Worm (Caenorhabditis elegans): ENCODE measurements around the gene era-1.

The era-1 gene

DNA sequence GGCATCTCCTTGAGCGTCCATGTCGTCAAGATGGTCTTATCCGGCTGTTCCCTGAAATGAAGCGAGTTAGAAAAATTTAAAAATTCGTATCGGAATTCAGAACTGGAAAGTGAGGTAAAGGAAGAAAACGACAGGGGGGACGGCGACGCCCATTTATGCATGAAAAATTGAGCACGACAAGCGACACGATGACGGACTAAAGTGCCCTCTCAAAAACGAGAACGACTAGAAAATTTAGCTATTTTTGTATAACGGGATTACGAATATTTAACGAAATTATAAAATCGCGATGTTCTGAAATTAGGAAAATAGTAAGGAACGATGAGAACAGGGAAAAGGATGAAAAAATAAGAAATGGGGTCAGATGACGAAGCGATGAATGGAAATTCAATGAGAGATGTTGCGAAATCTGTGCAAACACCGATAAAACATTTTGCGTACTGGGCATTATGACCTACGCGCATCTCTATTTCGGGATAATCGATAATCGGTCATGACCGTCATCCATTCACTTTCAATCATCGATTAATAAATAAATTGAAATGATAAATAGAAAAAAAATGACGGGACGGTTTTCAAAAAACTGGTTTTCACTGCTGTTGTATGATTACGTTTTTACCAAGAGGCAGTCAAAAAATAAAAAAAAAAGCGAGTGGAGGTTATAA is 46.3 kb upstream of the era-1 start, which contains the start of gene snb-1 (continued):
- TF ChIP-seq lin-13 (GFP tag; optimal IDR thresholded peaks at IDR 0.05) (peak; percentile 69), unc-62 (GFP tag; optimal IDR thresholded peaks at IDR 0.05 in 1 of 2) (peak in 1 of 2 experiments; percentile 95), unc-62 (tag; optimal IDR thresholded peaks at IDR 0.05) (no peak), nhr-41 (GFP tag; IDR thresholded peaks at IDR 0.05) (no peak), ama-1 (optimal IDR thresholded peaks at IDR 0.05) (peak; percentile 40), T20F7.1 (GFP tag; optimal IDR thresholded peaks at IDR 0.05) (peak; percentile 61), mes-2 (tag; optimal IDR thresholded peaks at IDR 0.05; ENCODE audit: poor library complexity, severe bottlenecking) (peak; percentile 70), F37D6.2 (tag; optimal IDR thresholded peaks at IDR 0.05) (peak; percentile 11), nhr-102 (tag; optimal IDR thresholded peaks at IDR 0.05) (peak; percentile 5), dmd-6 (GFP tag; IDR thresholded peaks at IDR 0.05) (peak; percentile 23; the same call in 1 of the 2 replicates), nhr-25 (tag; optimal IDR thresholded peaks at IDR 0.05; ENCODE audit: borderline replicate concordance, insufficient read depth) (peak; percentile 74)

DNA sequence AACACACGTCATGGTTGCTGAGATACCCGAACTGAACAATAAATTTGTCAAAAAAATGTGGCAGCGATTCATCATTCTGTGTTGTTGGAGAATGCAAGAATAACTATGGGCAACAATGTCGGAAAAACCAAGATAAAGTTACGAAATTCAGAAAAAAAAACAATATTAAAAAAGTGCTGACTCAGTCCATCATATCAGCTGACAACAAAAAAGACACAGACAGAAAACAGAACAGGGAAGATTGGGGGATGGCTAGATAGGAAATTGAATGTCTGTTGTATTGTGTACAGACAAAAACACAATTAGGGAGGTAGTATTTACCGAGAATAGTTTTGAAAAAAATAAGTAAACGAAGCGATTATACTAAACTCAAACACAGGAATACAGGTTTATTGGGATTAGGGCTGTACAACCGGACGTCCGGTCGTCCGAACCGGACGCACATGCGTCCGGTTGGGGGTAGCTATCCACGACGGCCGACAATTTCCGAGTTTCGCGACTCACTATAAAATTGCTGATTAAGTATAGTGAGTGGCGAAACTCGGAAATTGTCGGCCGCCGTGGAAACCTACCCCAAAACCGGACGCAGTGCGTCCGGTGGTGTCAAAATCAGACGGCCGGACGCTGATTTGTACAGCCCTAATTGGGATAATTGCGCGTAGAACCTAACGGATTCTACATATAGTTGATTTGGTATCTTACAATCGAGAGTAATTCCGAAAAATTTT is 45.2 kb upstream of the era-1 start:
- peak; percentile 14 for TF ChIP-seq hlh-11 (tag; optimal IDR thresholded peaks at IDR 0.05)
- TF ChIP-seq hlh-30 (tag; optimal IDR thresholded peaks at IDR 0.05; ENCODE audit: insufficient read depth), result peak; percentile 60
- TF ChIP-seq nhr-77 (tag; optimal IDR thresholded peaks at IDR 0.05), result no peak
- no peak for TF ChIP-seq set-16 (GFP tag; IDR thresholded peaks at IDR 0.05)
- no peak for TF ChIP-seq nhr-25 (tag; optimal IDR thresholded peaks at IDR 0.05; ENCODE audit: borderline replicate concordance, insufficient read depth)
- TF ChIP-seq dve-1 (tag; optimal IDR thresholded peaks at IDR 0.05; ENCODE audit: insufficient read depth), result peak; percentile 59
- TF ChIP-seq tag-97 (GFP tag; IDR thresholded peaks at IDR 0.05), result no peak
- TF ChIP-seq R02D3.7 (tag; optimal IDR thresholded peaks at IDR 0.05), result no peak
- no peak for TF ChIP-seq ZK337.2 (GFP tag; IDR thresholded peaks at IDR 0.05)
- TF ChIP-seq mes-2 (tag; optimal IDR thresholded peaks at IDR 0.05; ENCODE audit: poor library complexity, severe bottlenecking), result peak; percentile 1
- no peak for TF ChIP-seq daf-12 (tag; optimal IDR thresholded peaks at IDR 0.05)
- 0 out of 2 replicates have a peak, but pooled peaks have one; percentile 40 for TF ChIP-seq tra-1 (GFP tag; IDR thresholded peaks at IDR 0.05)
- TF ChIP-seq lsy-2 (tag; optimal IDR thresholded peaks at IDR 0.05), result no peak
- TF ChIP-seq unc-62 (GFP tag; optimal IDR thresholded peaks at IDR 0.05 in 1 of 2), result peak in 1 of 2 experiments; percentile 31
- no peak for TF ChIP-seq unc-62 (tag; optimal IDR thresholded peaks at IDR 0.05)
- TF ChIP-seq Y48G9A.11 (GFP tag; IDR thresholded peaks at IDR 0.05), result 0 out of 2 replicates have a peak, but pooled peaks have one; percentile 11
- peak; percentile 22 for TF ChIP-seq T20F7.1 (GFP tag; optimal IDR thresholded peaks at IDR 0.05)
- TF ChIP-seq nhr-28 (tag; optimal IDR thresholded peaks at IDR 0.05), result peak; percentile 22
- peak; percentile 40 for TF ChIP-seq snpc-4 (tag; optimal IDR thresholded peaks at IDR 0.05)
- TF ChIP-seq ceh-62 (tag; optimal IDR thresholded peaks at IDR 0.05), result no peak
- no peak for TF ChIP-seq dmd-9 (GFP tag; IDR thresholded peaks at IDR 0.05)
- TF ChIP-seq daf-16 (GFP tag; optimal IDR thresholded peaks at IDR 0.05), result no peak
- peak; percentile 72 for TF ChIP-seq daf-16 (tag; optimal IDR thresholded peaks at IDR 0.05)

DNA sequence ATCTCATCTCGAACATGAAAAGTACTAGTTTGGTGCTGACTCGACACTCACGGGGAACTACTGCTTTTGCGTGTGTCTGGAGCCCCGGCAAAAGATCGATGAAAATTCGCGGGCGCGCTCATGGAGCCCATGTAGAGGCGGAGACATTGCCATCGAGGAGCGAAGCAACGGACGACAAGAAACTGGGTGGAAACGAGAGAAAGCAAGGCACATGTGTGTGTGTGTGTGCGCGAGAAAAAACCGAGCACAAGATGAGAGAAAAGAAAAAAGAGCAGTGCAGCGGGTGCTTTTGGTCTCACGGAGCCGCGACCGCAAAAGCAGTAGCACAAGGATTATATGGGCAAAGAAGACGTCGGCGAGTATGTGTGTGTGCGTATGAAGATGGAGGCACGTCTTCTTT is 44.1 kb upstream of the era-1 start:
- no peak for TF ChIP-seq spr-3 (GFP tag; optimal IDR thresholded peaks at IDR 0.05)
- no peak for TF ChIP-seq R02D3.7 (tag; optimal IDR thresholded peaks at IDR 0.05)
- no peak for TF ChIP-seq tag-97 (GFP tag; IDR thresholded peaks at IDR 0.05)
- TF ChIP-seq T20F7.1 (GFP tag; optimal IDR thresholded peaks at IDR 0.05), result no peak
- TF ChIP-seq ZK546.5 (tag; optimal IDR thresholded peaks at IDR 0.05), result no peak
- TF ChIP-seq set-16 (GFP tag; IDR thresholded peaks at IDR 0.05), result peak; percentile 64
- TF ChIP-seq mdl-1 (tag; optimal IDR thresholded peaks at IDR 0.05), result peak in 1 of 2 experiments; percentile 83
- TF ChIP-seq ceh-44 (GFP tag; IDR thresholded peaks at IDR 0.05), result no peak; the same call in 1 of the 2 replicates
- TF ChIP-seq F49E8.2 (tag; optimal IDR thresholded peaks at IDR 0.05; ENCODE audit: borderline replicate concordance), result no peak
- TF ChIP-seq cey-2 (tag; optimal IDR thresholded peaks at IDR 0.05; ENCODE audit: borderline replicate concordance, insufficient read depth), result no peak
- peak; percentile 30; the same call in 1 of the 2 replicates for TF ChIP-seq dmd-6 (GFP tag; IDR thresholded peaks at IDR 0.05)
- TF ChIP-seq ceh-32 (tag; optimal IDR thresholded peaks at IDR 0.05; ENCODE audit: poor library complexity), result no peak
- no peak for TF ChIP-seq gei-8 (GFP tag; optimal IDR thresholded peaks at IDR 0.05)
- no peak for TF ChIP-seq dmd-9 (GFP tag; IDR thresholded peaks at IDR 0.05)
- no peak for TF ChIP-seq lin-29 (GFP tag; IDR thresholded peaks at IDR 0.05)
- no peak for TF ChIP-seq nhr-28 (tag; optimal IDR thresholded peaks at IDR 0.05)
- no peak for TF ChIP-seq nhr-25 (tag; optimal IDR thresholded peaks at IDR 0.05; ENCODE audit: borderline replicate concordance, insufficient read depth)
- TF ChIP-seq Y48G9A.11 (GFP tag; IDR thresholded peaks at IDR 0.05), result 0 out of 2 replicates have a peak, but pooled peaks have one; percentile 24
- TF ChIP-seq daf-8 (GFP tag; IDR thresholded peaks at IDR 0.05), result no peak
- TF ChIP-seq vab-7 (GFP tag; IDR thresholded peaks at IDR 0.05), result peak; percentile 24; the same call in 1 of the 2 replicates
- TF ChIP-seq nhr-10 (tag; optimal IDR thresholded peaks at IDR 0.05), result no peak
- no peak for TF ChIP-seq unc-130 (GFP tag; optimal IDR thresholded peaks at IDR 0.05)
